Worm (Caenorhabditis elegans) whole organism, mixed stage, embryonic: ENCODE results near the gene D2045.5.

Experiments
- elt-3 ChIP-seq: fragments of 150-350 bp; optimal IDR thresholded peaks from 2 replicates; lab custom pipeline; 2014; ENCODE audit warnings: missing biosample characterization, missing genetic modification characterization
- lsy-2 ChIP-seq: fragments of 150-350 bp; optimal IDR thresholded peaks from 2 replicates; lab custom pipeline; 2014; ENCODE audit warnings: missing biosample characterization, missing genetic modification characterization
- mep-1 ChIP-seq: fragments of 150-350 bp; optimal IDR thresholded peaks from 2 replicates; lab custom pipeline; 2017; ENCODE audit warnings: missing biosample characterization, missing genetic modification reagents, missing genetic modification characterization, inconsistent platforms

ce11 chrIII:10486455-10486854, 17.0 kb upstream of the D2045.5 start:
- TF ChIP-seq elt-3 (tag; lab: Kevin White, UChicago), result no peak
- no peak for TF ChIP-seq mep-1 (tag; lab: Kevin White, UChicago)
- no peak for TF ChIP-seq lsy-2 (tag; lab: Kevin White, UChicago)
